Worm (Caenorhabditis elegans) whole organism, late embryonic: ENCODE data around the gene ZC155.4.
A peak's percentile ranks its signal among the peaks of the same experiment; 100 is the strongest.

Experiments
- K09A11.1 ChIP-seq: sonication (generic microtip); optimal IDR thresholded peaks from 2 replicates; lab custom pipeline; 2017; ENCODE audit warnings: antibody characterized with exemption, mild to moderate bottlenecking, missing genetic modification characterization, missing compliant biosample characterization; ENCODE audit not compliant: insufficient read depth
- ceh-18 ChIP-seq: sonication (generic microtip); optimal IDR thresholded peaks from 2 replicates; lab custom pipeline; 2016; ENCODE audit warnings: missing genetic modification characterization, missing compliant biosample characterization
- ceh-2 ChIP-seq: sonication (generic microtip); optimal IDR thresholded peaks from 2 replicates; lab custom pipeline; 2016; ENCODE audit warnings: missing genotype, missing genetic modification characterization, missing compliant biosample characterization
- ceh-22 ChIP-seq: sonication (generic microtip); optimal IDR thresholded peaks from 2 replicates; lab custom pipeline; 2017; ENCODE audit warnings: missing biosample characterization, missing genetic modification characterization
- ceh-31 ChIP-seq: sonication (generic microtip); optimal IDR thresholded peaks from 2 replicates; lab custom pipeline; 2016; ENCODE audit warnings: missing genetic modification characterization, missing compliant biosample characterization
- ceh-45 ChIP-seq: fragments of 200-800 bp; sonication (Bioruptor generic); IDR thresholded peaks from 2 replicates; pipeline ENCODE4 v1.3.6; 2022; ENCODE audit warnings: missing genetic modification reagents, missing genetic modification characterization, missing compliant biosample characterization
- ceh-9 ChIP-seq: sonication (generic microtip); optimal IDR thresholded peaks from 2 replicates; lab custom pipeline; 2016; ENCODE audit warnings: mild to moderate bottlenecking, missing genetic modification characterization, inconsistent platforms, missing compliant biosample characterization
- che-1 ChIP-seq: sonication (generic microtip); optimal IDR thresholded peaks from 2 replicates; lab custom pipeline; 2016; ENCODE audit warnings: mild to moderate bottlenecking, missing genetic modification characterization, missing compliant biosample characterization
- dmd-4 ChIP-seq: sonication (generic microtip); optimal IDR thresholded peaks from 2 replicates; lab custom pipeline; 2016; ENCODE audit warnings: borderline replicate concordance, missing genetic modification characterization, missing compliant biosample characterization
- dve-1 ChIP-seq: sonication (generic microtip); optimal IDR thresholded peaks from 2 replicates; lab custom pipeline; 2017; ENCODE audit warnings: antibody characterized with exemption, mild to moderate bottlenecking, missing genetic modification characterization, missing compliant biosample characterization
- elt-2 ChIP-seq: sonication (generic microtip); optimal IDR thresholded peaks from 2 replicates; lab custom pipeline; 2016; ENCODE audit warnings: missing genetic modification reagents, missing genetic modification characterization, missing compliant biosample characterization
- fkh-10 ChIP-seq: fragments of 150-350 bp; optimal IDR thresholded peaks from 2 replicates; lab custom pipeline; 2014; ENCODE audit warnings: missing biosample characterization, missing genetic modification reagents, missing genetic modification characterization
- hlh-13 ChIP-seq: fragments of 200-800 bp; sonication (Bioruptor generic); optimal IDR thresholded peaks from 2 replicates; lab custom pipeline; 2018; ENCODE audit warnings: mild to moderate bottlenecking, missing genetic modification characterization, missing compliant biosample characterization
- hlh-30 ChIP-seq: sonication (generic microtip); optimal IDR thresholded peaks from 2 replicates; lab custom pipeline; 2017; ENCODE audit warnings: antibody characterized with exemption, missing genetic modification characterization, missing compliant biosample characterization; ENCODE audit not compliant: insufficient read depth
- hlh-8 ChIP-seq: sonication (generic microtip); optimal IDR thresholded peaks from 2 replicates; lab custom pipeline; 2016; ENCODE audit warnings: missing genotype, missing genetic modification characterization, missing compliant biosample characterization
- lim-6 ChIP-seq: sonication (generic microtip); optimal IDR thresholded peaks from 2 replicates; lab custom pipeline; 2016; ENCODE audit warnings: missing genetic modification characterization, missing compliant biosample characterization
- madf-2 ChIP-seq: sonication (generic microtip); optimal IDR thresholded peaks from 2 replicates; lab custom pipeline; 2017; ENCODE audit warnings: missing genetic modification characterization, missing compliant biosample characterization
- mec-3 ChIP-seq: sonication (generic microtip); optimal IDR thresholded peaks from 2 replicates; lab custom pipeline; 2016; ENCODE audit warnings: borderline replicate concordance, missing genetic modification characterization, missing compliant biosample characterization
- nfya-1 ChIP-seq: sonication (generic microtip); optimal IDR thresholded peaks from 2 replicates; lab custom pipeline; 2017; ENCODE audit warnings: missing genetic modification characterization, mild to moderate bottlenecking, missing compliant biosample characterization, antibody characterized with exemption, moderate library complexity
- nhr-11 ChIP-seq: fragments of 150-350 bp; optimal IDR thresholded peaks from 2 replicates; lab custom pipeline; 2014; ENCODE audit warnings: missing biosample characterization, missing genetic modification characterization
- pat-9 ChIP-seq: fragments of 200-800 bp; sonication (Bioruptor generic); optimal IDR thresholded peaks from 2 replicates; lab custom pipeline; 2018; ENCODE audit warnings: mild to moderate bottlenecking, missing genetic modification characterization, moderate library complexity, missing compliant biosample characterization
- pha-4 ChIP-seq: fragments of 150-350 bp; optimal IDR thresholded peaks from 2 replicates; lab custom pipeline; 2018; ENCODE audit warnings: missing biosample characterization, missing genetic modification reagents, missing genetic modification characterization
- pqm-1 ChIP-seq: sonication (generic microtip); optimal IDR thresholded peaks from 2 replicates; lab custom pipeline; 2016; ENCODE audit warnings: missing genetic modification characterization, missing compliant biosample characterization
- pros-1 ChIP-seq: fragments of 150-350 bp; optimal IDR thresholded peaks from 2 replicates; lab custom pipeline; 2014; ENCODE audit warnings: missing biosample characterization, missing genetic modification reagents, missing genetic modification characterization
- ref-2 ChIP-seq: sonication (generic microtip); optimal IDR thresholded peaks from 2 replicates; lab custom pipeline; 2016; ENCODE audit warnings: missing genetic modification characterization, missing compliant biosample characterization
- rnt-1 ChIP-seq: sonication (generic microtip); optimal IDR thresholded peaks from 2 replicates; lab custom pipeline; 2016; ENCODE audit warnings: missing genetic modification characterization, missing compliant biosample characterization
- sox-4 ChIP-seq: sonication (generic microtip); optimal IDR thresholded peaks from 2 replicates; lab custom pipeline; 2017; ENCODE audit warnings: mild to moderate bottlenecking, missing genetic modification characterization, inconsistent platforms, missing compliant biosample characterization
- ttx-3 ChIP-seq: sonication (generic microtip); optimal IDR thresholded peaks from 2 replicates; lab custom pipeline; 2016; ENCODE audit warnings: missing genetic modification reagents, missing genetic modification characterization, missing compliant biosample characterization
- unc-3 ChIP-seq, 2 experiments: fragments of 200-800 bp in 1 of 2; sonication (Bioruptor generic) in 1 of 2; sonication (generic microtip) in 1 of 2; conservative IDR thresholded peaks in 1 of 2; optimal IDR thresholded peaks in 1 of 2; 2 replicates each; pipeline versions ENCODE4 v1.3.6 to Lab custom; 2016 to 2022; ENCODE audit warnings: missing compliant biosample characterization in 2 of 2, missing genetic modification characterization in 2 of 2, missing genetic modification reagents in 1 of 2
- unc-42 ChIP-seq: sonication (generic microtip); optimal IDR thresholded peaks from 2 replicates; lab custom pipeline; 2016; ENCODE audit warnings: missing genotype, missing genetic modification characterization, missing compliant biosample characterization
- unc-86 ChIP-seq: sonication (generic microtip); optimal IDR thresholded peaks from 2 replicates; lab custom pipeline; 2016; ENCODE audit warnings: missing genetic modification characterization, missing compliant biosample characterization
- zip-5 ChIP-seq: sonication (generic microtip); optimal IDR thresholded peaks from 2 replicates; lab custom pipeline; 2016; ENCODE audit warnings: missing genetic modification characterization, missing compliant biosample characterization

The ZC155.4 gene

ce11 chrIII:5215375-5215774 is at the start of gene ZC155.4:
TSS of gene ZC155.4 (minus strand) at chrIII:5215475.
- TF ChIP-seq fkh-10 (no peak), unc-86 (tag; lab: Kevin White, UChicago) (no peak)

- TF ChIP-seq hlh-8 (tag; lab: Kevin White, UChicago), result no peak
- no peak for TF ChIP-seq ceh-22 (tag; lab: Kevin White, UChicago)
- no peak for TF ChIP-seq sox-4 (tag; lab: Kevin White, UChicago)
Observed at ce11 chrIII:5264813-5265212, 49.5 kb upstream of the ZC155.4 start, which contains the start of gene gro-1. TSS of gene gro-1 (plus strand) at chrIII:5265113.

ce11 chrIII:5263299-5263993 is 48.2 kb upstream of the ZC155.4 start, which contains the start of the genes C34E10.9 and hap-1:
TSS of gene C34E10.9 (minus strand) at chrIII:5263399.
TSS of gene hap-1 (plus strand) at chrIII:5263943.
- TF ChIP-seq ceh-18 (tag; lab: Kevin White, UChicago) (no peak), ceh-31 (no peak)

DNA sequence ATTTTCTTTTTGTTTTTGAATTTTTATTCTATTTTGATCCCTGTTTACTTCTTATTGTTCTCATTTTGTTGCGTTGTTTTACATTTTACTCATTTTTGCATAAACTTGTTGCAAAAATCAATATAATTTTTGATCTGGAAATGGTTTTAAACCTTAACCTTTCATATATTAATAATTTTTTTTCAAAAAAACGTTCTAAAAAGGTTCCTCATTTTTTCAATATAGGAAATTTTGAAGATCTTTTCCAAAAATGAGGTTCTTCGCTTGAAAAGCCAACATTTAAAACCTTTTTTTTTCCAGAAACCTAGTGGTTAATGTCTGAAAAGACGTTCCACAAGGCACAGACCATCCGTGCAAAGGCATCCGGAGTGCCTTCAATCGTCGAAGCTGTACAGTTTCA is 45.1 kb upstream of the ZC155.4 start, which contains the start of gene gop-3:
gop-3 (plus strand) TSS at position 301 of the 400 bp plus-strand sequence.
- TF ChIP-seq ceh-31 (no peak), ttx-3 (tag; lab: Kevin White, UChicago) (no peak), pha-4 (tag; lab: Kevin White, UChicago) (no peak), elt-2 (no peak), nhr-11 (tag; lab: Kevin White, UChicago) (no peak), ceh-45 (GFP tag; lab: Robert Waterston, UW) (no peak), hlh-13 (GFP tag; lab: Kevin White, UChicago) (no peak)

DNA sequence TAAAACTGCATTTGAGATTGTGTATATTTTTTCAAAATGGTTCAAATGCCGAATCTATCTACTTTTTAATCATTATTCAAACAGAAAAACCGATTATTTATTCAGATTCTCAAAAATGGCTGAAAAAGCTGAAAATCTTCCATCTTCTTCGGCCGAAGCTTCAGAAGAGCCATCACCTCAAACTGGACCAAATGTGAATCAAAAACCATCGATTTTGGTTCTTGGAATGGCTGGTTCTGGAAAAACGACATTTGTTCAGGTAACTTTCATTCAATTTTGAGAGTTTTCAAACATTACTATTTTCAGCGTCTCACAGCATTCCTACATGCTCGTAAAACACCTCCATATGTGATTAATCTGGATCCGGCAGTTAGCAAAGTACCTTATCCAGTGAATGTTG is 43.6 kb upstream of the ZC155.4 start, which contains the start of gene gop-2:
gop-2 (plus strand) TSS at position 106 of the 400 bp plus-strand sequence.
- TF ChIP-seq pat-9 (tag; lab: Kevin White, UChicago), result no peak
- TF ChIP-seq lim-6, result no peak
- no peak for TF ChIP-seq dve-1 (tag; lab: Kevin White, UChicago)
- no peak for TF ChIP-seq ceh-18 (tag; lab: Kevin White, UChicago)
- TF ChIP-seq hlh-30 (tag; lab: Kevin White, UChicago), result no peak
- no peak for TF ChIP-seq ceh-2
- TF ChIP-seq ref-2, result no peak
- no peak for TF ChIP-seq che-1
- no peak for TF ChIP-seq ceh-9
- TF ChIP-seq pros-1, result no peak
- no peak for TF ChIP-seq rnt-1

DNA sequence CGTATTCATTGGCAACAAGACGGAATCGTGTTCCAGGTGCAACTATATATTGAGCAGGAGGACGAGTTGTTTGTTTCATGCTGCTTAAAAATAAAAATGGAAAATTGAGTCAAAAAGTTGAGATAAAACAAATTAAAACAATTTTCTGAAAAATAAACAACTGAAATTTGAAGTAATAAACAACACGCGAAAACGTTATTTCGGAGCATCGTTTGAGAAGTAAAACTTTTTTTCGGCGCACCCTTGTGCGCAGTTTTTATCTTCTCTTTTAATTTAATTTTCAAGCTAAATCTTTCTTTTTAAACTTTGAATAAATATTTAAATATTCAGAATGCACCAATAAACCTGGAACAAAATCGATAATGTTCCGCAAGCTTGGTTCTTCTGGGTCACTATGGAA is 38.8 kb upstream of the ZC155.4 start, which contains the start of the genes sumv-1 and gop-1:
sumv-1 (minus strand) TSS at position 80 of the 400 bp plus-strand sequence.
gop-1 (plus strand) TSS at position 331 of the 400 bp plus-strand sequence.
- TF ChIP-seq hlh-30 (tag; lab: Kevin White, UChicago), result no peak
- peak; percentile 19 for TF ChIP-seq unc-42 (tag; lab: Kevin White, UChicago)

- TF ChIP-seq madf-2, result no peak
Observed at ce11 chrIII:5248706-5249105, 33.4 kb upstream of the ZC155.4 start.

- TF ChIP-seq pqm-1 (no peak), dmd-4 (no peak), madf-2 (no peak), hlh-30 (tag; lab: Kevin White, UChicago) (no peak), unc-42 (tag; lab: Kevin White, UChicago) (no peak), mec-3 (tag; lab: Kevin White, UChicago) (no peak), K09A11.1 (no peak), nfya-1 (tag; lab: Kevin White, UChicago) (no peak), unc-3 (GFP tag; conservative IDR thresholded peaks at IDR 0.05; lab: Robert Waterston, UW) (no peak), unc-3 (tag; optimal IDR thresholded peaks at IDR 0.05; lab: Kevin White, UChicago) (no peak), zip-5 (tag; lab: Kevin White, UChicago) (no peak), che-1 (no peak), ttx-3 (tag; lab: Kevin White, UChicago) (no peak), lim-6 (no peak)
Observed at ce11 chrIII:5245067-5245466, 29.8 kb upstream of the ZC155.4 start.
